Fruit fly (Drosophila melanogaster) whole organism, embryonic: Measurements from ENCODE around the gene CG13022.
A peak's percentile ranks its signal among the peaks of the same experiment; 100 is the strongest.

Source experiments
- Bgb ChIP-seq: fragments of 200-800 bp; sonication (Bioruptor generic); IDR thresholded peaks from 2 replicates; pipeline ENCODE4 v1.3.6; 2022; ENCODE audit warnings: missing biosample characterization, missing genetic modification characterization; ENCODE audit not compliant: partially characterized antibody
- CG1024 ChIP-seq: fragments of 200-800 bp; sonication (Bioruptor generic); IDR thresholded peaks from 2 replicates; pipeline ENCODE4 v1.3.6; 2022; ENCODE audit warnings: missing biosample characterization, missing genetic modification characterization
- CG1233 ChIP-seq: fragments of 200-800 bp; sonication (Bioruptor generic); optimal IDR thresholded peaks from 4 replicates; lab custom pipeline; 2018; ENCODE audit warnings: missing biosample characterization, mild to moderate bottlenecking, missing genetic modification characterization
- CG13424 ChIP-seq: fragments of 200-800 bp; sonication (Bioruptor generic); optimal IDR thresholded peaks from 2 replicates; lab custom pipeline; 2019; ENCODE audit warnings: missing biosample characterization, mild to moderate bottlenecking, missing genetic modification characterization, moderate library complexity
- CG15269 ChIP-seq: fragments of 200-800 bp; sonication (Bioruptor generic); optimal IDR thresholded peaks from 2 replicates; lab custom pipeline; 2018; ENCODE audit warnings: missing biosample characterization, mild to moderate bottlenecking, missing genetic modification characterization, moderate library complexity
- CG16815 ChIP-seq: fragments of 200-800 bp; sonication (Bioruptor generic); optimal IDR thresholded peaks from 3 replicates; lab custom pipeline; 2017; ENCODE audit warnings: missing biosample characterization, mild to moderate bottlenecking, missing genetic modification characterization
- CG17328 ChIP-seq: fragments of 200-800 bp; sonication (Bioruptor generic); IDR thresholded peaks from 2 replicates; pipeline ENCODE4 v1.3.6; 2022; ENCODE audit warnings: missing biosample characterization, missing genetic modification characterization
- CG17568 ChIP-seq: fragments of 200-800 bp; sonication (Bioruptor generic); optimal IDR thresholded peaks from 2 replicates; lab custom pipeline; 2018; ENCODE audit warnings: missing biosample characterization, mild to moderate bottlenecking, missing genetic modification characterization, moderate library complexity
- CG17802 ChIP-seq: fragments of 200-800 bp; sonication (Bioruptor generic); optimal IDR thresholded peaks from 2 replicates; lab custom pipeline; 2018; ENCODE audit warnings: missing biosample characterization, mild to moderate bottlenecking, missing genetic modification characterization, moderate library complexity
- CG32532 ChIP-seq: fragments of 200-800 bp; sonication (Bioruptor generic); IDR thresholded peaks from 2 replicates; pipeline ENCODE4 v1.3.6; 2022; ENCODE audit warnings: missing biosample characterization, missing genetic modification characterization
- CG32767 ChIP-seq: fragments of 200-800 bp; sonication (Bioruptor generic); IDR thresholded peaks from 2 replicates; pipeline ENCODE4 v1.3.6; 2022; ENCODE audit warnings: missing biosample characterization, missing genetic modification characterization
- CG34224 ChIP-seq: fragments of 200-800 bp; sonication (Bioruptor generic); IDR thresholded peaks from 3 replicates; pipeline ENCODE4 v1.3.6; 2022; ENCODE audit warnings: missing biosample characterization, missing genetic modification characterization; ENCODE audit not compliant: partially characterized antibody
- CG3847 ChIP-seq: fragments of 200-800 bp; sonication (Bioruptor generic); IDR thresholded peaks from 2 replicates; pipeline ENCODE4 v1.3.6; 2022; ENCODE audit warnings: missing biosample characterization, missing genetic modification characterization
- CG4424 ChIP-seq: fragments of 200-800 bp; sonication (Bioruptor generic); optimal IDR thresholded peaks from 3 replicates; lab custom pipeline; 2016; ENCODE audit warnings: missing biosample characterization, missing genetic modification characterization
- CG4820 ChIP-seq: fragments of 200-800 bp; sonication (Bioruptor generic); optimal IDR thresholded peaks from 3 replicates; lab custom pipeline; 2016; ENCODE audit warnings: missing biosample characterization, missing genetic modification characterization
- CG4854 ChIP-seq: fragments of 200-800 bp; sonication (Bioruptor generic); optimal IDR thresholded peaks from 2 replicates; lab custom pipeline; 2016; ENCODE audit warnings: missing biosample characterization, missing genetic modification characterization, inconsistent platforms
- CG6683 ChIP-seq: fragments of 200-800 bp; sonication (Bioruptor generic); optimal IDR thresholded peaks from 2 replicates; lab custom pipeline; 2017; ENCODE audit warnings: missing biosample characterization, mild to moderate bottlenecking, missing genetic modification characterization, missing genetic modification reagents
- Dbx ChIP-seq: fragments of 200-800 bp; sonication (Bioruptor generic); IDR thresholded peaks from 3 replicates; pipeline ENCODE4 v1.3.6; 2022; ENCODE audit warnings: missing biosample characterization, missing genetic modification characterization
- Dip3 ChIP-seq: fragments of 200-800 bp; sonication (Bioruptor generic); optimal IDR thresholded peaks from 3 replicates; lab custom pipeline; 2016; ENCODE audit warnings: missing biosample characterization, missing genetic modification characterization
- Ets97D ChIP-seq: fragments of 200-800 bp; sonication (Bioruptor generic); optimal IDR thresholded peaks from 3 replicates; lab custom pipeline; 2016; ENCODE audit warnings: missing biosample characterization, missing genetic modification characterization
- HmgD ChIP-seq: fragments of 200-800 bp; sonication (Bioruptor generic); optimal IDR thresholded peaks from 3 replicates; lab custom pipeline; 2016; ENCODE audit warnings: missing biosample characterization, missing genetic modification characterization
- Hsf ChIP-seq: fragments of 200-800 bp; sonication (Bioruptor generic); optimal IDR thresholded peaks from 3 replicates; lab custom pipeline; 2016; ENCODE audit warnings: missing biosample characterization, missing genetic modification characterization
- Lim3 ChIP-seq: fragments of 200-800 bp; sonication (Bioruptor generic); IDR thresholded peaks from 2 replicates; pipeline ENCODE4 v1.3.6; 2022; ENCODE audit warnings: missing biosample characterization, missing genetic modification characterization
- Med ChIP-seq: fragments of 200-800 bp; sonication (Bioruptor generic); peaks from one replicate; lab custom pipeline; 2016; ENCODE audit warnings: missing biosample characterization, missing genetic modification characterization, mild to moderate bottlenecking, inconsistent platforms, moderate library complexity
- ab ChIP-seq: fragments of 200-800 bp; sonication (Bioruptor generic); optimal IDR thresholded peaks from 2 replicates; lab custom pipeline; 2016; ENCODE audit warnings: missing biosample characterization, missing genetic modification characterization
- chinmo ChIP-seq: fragments of 200-800 bp; sonication (Bioruptor generic); IDR thresholded peaks from 4 replicates; pipeline ENCODE4 v1.3.6; 2022; ENCODE audit warnings: missing biosample characterization, missing genetic modification characterization; ENCODE audit not compliant: partially characterized antibody
- crp ChIP-seq, 2 experiments: fragments of 200-800 bp; sonication (Bioruptor generic); optimal IDR thresholded peaks; 2 replicates in 1 of 2; 3 replicates in 1 of 2; lab custom pipeline; 2017; ENCODE audit warnings: missing biosample characterization in 2 of 2, missing genetic modification characterization in 2 of 2, mild to moderate bottlenecking in 1 of 2, moderate library complexity in 1 of 2
- dmrt99B ChIP-seq: fragments of 200-800 bp; sonication (Bioruptor generic); optimal IDR thresholded peaks from 2 replicates; lab custom pipeline; 2018; ENCODE audit warnings: missing biosample characterization, mild to moderate bottlenecking, missing genetic modification characterization, moderate library complexity
- emc ChIP-seq: fragments of 200-800 bp; sonication (Bioruptor generic); optimal IDR thresholded peaks from 2 replicates; lab custom pipeline; 2016; ENCODE audit warnings: missing biosample characterization, missing genetic modification characterization
- exex ChIP-seq: fragments of 200-800 bp; sonication (Bioruptor generic); optimal IDR thresholded peaks from 4 replicates; lab custom pipeline; 2018; ENCODE audit warnings: missing biosample characterization, mild to moderate bottlenecking, missing genetic modification characterization, moderate library complexity
- fd64A ChIP-seq: fragments of 200-800 bp; sonication (Bioruptor generic); optimal IDR thresholded peaks from 3 replicates; lab custom pipeline; 2018; ENCODE audit warnings: missing biosample characterization, mild to moderate bottlenecking, missing genetic modification characterization
- jigr1 ChIP-seq: fragments of 200-800 bp; sonication (Bioruptor generic); IDR thresholded peaks from 3 replicates; pipeline ENCODE4 v1.3.6; 2022; ENCODE audit warnings: missing biosample characterization, missing genetic modification characterization
- jing ChIP-seq: fragments of 200-800 bp; sonication (Bioruptor generic); optimal IDR thresholded peaks from 2 replicates; lab custom pipeline; 2018; ENCODE audit warnings: missing biosample characterization, mild to moderate bottlenecking, missing genetic modification characterization
- klu ChIP-seq: fragments of 200-800 bp; sonication (Bioruptor generic); IDR thresholded peaks from 2 replicates; pipeline ENCODE4 v1.3.6; 2022; ENCODE audit warnings: missing biosample characterization, missing genetic modification characterization
- nerfin-2 ChIP-seq: fragments of 200-800 bp; sonication (Bioruptor generic); IDR thresholded peaks from 2 replicates; pipeline ENCODE4 v1.3.6; 2022; ENCODE audit warnings: missing biosample characterization, missing genetic modification characterization; ENCODE audit not compliant: partially characterized antibody
- oc ChIP-seq: fragments of 200-800 bp; sonication (Bioruptor generic); optimal IDR thresholded peaks from 2 replicates; lab custom pipeline; 2018; ENCODE audit warnings: missing biosample characterization, mild to moderate bottlenecking, missing genetic modification characterization, moderate library complexity
- org-1 ChIP-seq: fragments of 200-800 bp; sonication (Bioruptor generic); optimal IDR thresholded peaks from 2 replicates; lab custom pipeline; 2017; ENCODE audit warnings: missing biosample characterization, missing genetic modification characterization
- pita ChIP-seq: fragments of 200-800 bp; sonication (Bioruptor generic); optimal IDR thresholded peaks from 2 replicates; lab custom pipeline; 2017; ENCODE audit warnings: missing biosample characterization, mild to moderate bottlenecking, missing genetic modification characterization
- pros ChIP-seq: fragments of 200-800 bp; sonication (Bioruptor generic); optimal IDR thresholded peaks from 3 replicates; lab custom pipeline; 2019; ENCODE audit warnings: missing biosample characterization, mild to moderate bottlenecking, missing genetic modification characterization, moderate library complexity
- sc ChIP-seq, 3 experiments: fragments of >200 bp in 2 of 3; fragments of 200-800 bp in 1 of 3; sonication (Bioruptor generic) in 1 of 3; optimal IDR thresholded peaks; 2 replicates in 2 of 3; 3 replicates in 1 of 3; lab custom pipeline; 2017; ENCODE audit warnings: mild to moderate bottlenecking in 1 of 3, missing biosample characterization in 1 of 3, missing genetic modification characterization in 1 of 3, missing genetic modification reagents in 1 of 3
- sens ChIP-seq: fragments of 200-800 bp; sonication (Bioruptor generic); peaks from one replicate; lab custom pipeline; 2016; ENCODE audit warnings: missing biosample characterization, missing genetic modification characterization
- ssp ChIP-seq: fragments of 200-800 bp; sonication (Bioruptor generic); IDR thresholded peaks from 2 replicates; pipeline ENCODE4 v1.3.6; 2022; ENCODE audit warnings: missing biosample characterization, missing genetic modification characterization
- sug ChIP-seq: fragments of 200-800 bp; optimal IDR thresholded peaks from 2 replicates; lab custom pipeline; 2019; ENCODE audit warnings: missing biosample characterization, mild to moderate bottlenecking, missing genetic modification characterization, moderate library complexity
- tin ChIP-seq: fragments of 200-800 bp; sonication (Bioruptor generic); optimal IDR thresholded peaks from 3 replicates; lab custom pipeline; 2016; ENCODE audit warnings: missing biosample characterization, missing genetic modification characterization
- tna ChIP-seq: fragments of 200-800 bp; sonication (Bioruptor generic); IDR thresholded peaks from 2 replicates; pipeline ENCODE4 v1.3.6; 2022; ENCODE audit warnings: missing biosample characterization, missing genetic modification characterization; ENCODE audit not compliant: partially characterized antibody
- twi ChIP-seq: fragments of 200-800 bp; optimal IDR thresholded peaks from 2 replicates; lab custom pipeline; 2019; ENCODE audit warnings: missing biosample characterization, mild to moderate bottlenecking, missing genetic modification characterization, moderate library complexity

Gene CG13022

DNA sequence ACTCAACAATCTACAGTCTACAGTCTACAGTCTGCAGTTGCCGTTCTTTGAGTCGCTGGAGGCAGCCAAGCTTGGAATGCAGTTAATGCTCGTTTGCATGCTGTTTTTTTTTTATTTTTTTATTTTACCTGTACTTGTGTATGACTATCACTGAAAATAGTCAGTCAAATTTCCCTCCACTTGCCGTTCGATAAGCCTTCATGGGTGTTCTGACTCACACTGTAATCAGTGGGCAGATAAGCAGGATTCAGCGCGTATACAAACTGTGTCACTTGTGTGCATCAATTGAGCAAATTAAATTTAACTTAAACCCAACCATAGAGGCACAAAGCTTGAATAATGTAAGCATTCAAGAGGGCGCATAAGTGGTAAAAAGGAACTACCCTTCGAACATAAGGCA is 38.6 kb upstream of the CG13022 start:
- TF ChIP-seq CG1024: no peak
- TF ChIP-seq sug (tag; lab: Kevin White, UChicago): peak; percentile 24
- no peak for TF ChIP-seq CG32532
- peak; percentile 23 for TF ChIP-seq sens (GFP tag; lab: Kevin White, UChicago)

- TF ChIP-seq exex (tag; lab: Kevin White, UChicago): no peak
- TF ChIP-seq nerfin-2: no peak
- TF ChIP-seq Lim3 (GFP tag; lab: Robert Waterston, UW): no peak
- TF ChIP-seq CG15269: no peak
- no peak for TF ChIP-seq Dip3 (GFP tag; lab: Kevin White, UChicago)
- TF ChIP-seq CG16815 (GFP tag; lab: Kevin White, UChicago): no peak
- no peak for TF ChIP-seq CG32767 (GFP tag; lab: Robert Waterston, UW)
- TF ChIP-seq CG34224 (GFP tag; lab: Robert Waterston, UW): no peak
- no peak for TF ChIP-seq CG17802 (tag; lab: Kevin White, UChicago)
- peak; percentile 6 for TF ChIP-seq CG4820
- no peak for TF ChIP-seq emc
- peak; percentile 45; the same call in 1 of the 2 replicates for TF ChIP-seq Bgb (GFP tag; lab: Robert Waterston, UW)
- no peak for TF ChIP-seq org-1 (GFP tag; lab: Kevin White, UChicago)
- no peak for TF ChIP-seq CG4854 (GFP tag; lab: Kevin White, UChicago)
- no peak for TF ChIP-seq tin (GFP tag; lab: Kevin White, UChicago)
- TF ChIP-seq CG4424 (GFP tag; lab: Kevin White, UChicago): no peak
- TF ChIP-seq twi (tag; lab: Kevin White, UChicago): no peak
- TF ChIP-seq ssp (GFP tag; lab: Robert Waterston, UW): no peak
- 0 out of 2 replicates have a peak, but pooled peaks have one; percentile 25 for TF ChIP-seq tna (GFP tag; lab: Robert Waterston, UW)
- peak; percentile 89 for TF ChIP-seq Med (GFP tag; lab: Kevin White, UChicago)
- TF ChIP-seq fd64A: no peak
- no peak for TF ChIP-seq jing
- no peak for TF ChIP-seq CG1233 (GFP tag; lab: Kevin White, UChicago)
- TF ChIP-seq Hsf: no peak
- TF ChIP-seq pita: no peak
- TF ChIP-seq HmgD (GFP tag; lab: Kevin White, UChicago): no peak
- no peak for TF ChIP-seq Ets97D (GFP tag; lab: Kevin White, UChicago)
- TF ChIP-seq sens (GFP tag; lab: Kevin White, UChicago): peak; percentile 75
- TF ChIP-seq CG3847 (GFP tag; lab: Robert Waterston, UW): no peak
- peak; percentile 86; the same call in 2 of the 4 replicates for TF ChIP-seq chinmo (GFP tag; lab: Robert Waterston, UW)
- TF ChIP-seq CG6683: no peak
- TF ChIP-seq dmrt99B (tag; lab: Kevin White, UChicago): peak; percentile 11
- no peak for TF ChIP-seq CG13424
- no peak for TF ChIP-seq crp (GFP tag; optimal IDR thresholded peaks at IDR 0.05; lab: Kevin White, UChicago)
- no peak for TF ChIP-seq CG17328 (GFP tag; lab: Robert Waterston, UW)
- TF ChIP-seq pros (GFP tag; lab: Kevin White, UChicago): no peak
- no peak for TF ChIP-seq klu (GFP tag; lab: Robert Waterston, UW)
- no peak for TF ChIP-seq sc (optimal IDR thresholded peaks at IDR 0.05; lab: Kevin White, UChicago)
- peak; percentile 27 for TF ChIP-seq sc (GFP tag; optimal IDR thresholded peaks at IDR 0.05; lab: Kevin White, UChicago)
- TF ChIP-seq ab: no peak
- no peak for TF ChIP-seq CG17568 (GFP tag; lab: Kevin White, UChicago)
- 0 out of 3 replicates have a peak, but pooled peaks have one; percentile 10 for TF ChIP-seq Dbx (GFP tag; lab: Robert Waterston, UW)
- TF ChIP-seq oc (tag; lab: Kevin White, UChicago): peak; percentile 29
- TF ChIP-seq jigr1 (GFP tag; lab: Robert Waterston, UW): no peak
These were observed 37.1 kb upstream of the CG13022 start for dm6 chr3L:16975638-16976528.
